Worm (Caenorhabditis elegans): ENCODE measurements around the gene gst-16.

DNA sequence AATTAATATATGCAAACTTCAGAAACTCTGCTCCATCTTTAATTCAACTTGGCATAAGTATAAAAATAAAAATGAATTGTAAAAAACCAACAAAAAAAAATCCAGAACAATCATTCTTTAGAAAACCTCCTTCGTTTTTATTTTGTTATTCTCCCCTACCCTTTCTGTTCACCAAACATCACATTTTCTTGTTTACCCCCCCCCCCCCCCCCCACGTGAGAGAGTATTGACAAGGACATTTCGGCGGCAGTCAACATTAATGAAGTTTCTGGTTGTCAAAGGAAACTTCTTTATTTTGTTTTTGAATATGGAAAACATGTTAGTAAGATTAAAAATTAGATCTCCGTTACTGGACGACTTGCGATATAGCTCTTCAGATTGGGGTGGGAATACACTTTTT is 9.7 kb downstream of the gst-16 start:
- no peak for TF ChIP-seq nhr-28 (tag; optimal IDR thresholded peaks at IDR 0.05)
- TF ChIP-seq tag-97 (GFP tag; IDR thresholded peaks at IDR 0.05) = no peak
- TF ChIP-seq ztf-11 (tag; optimal IDR thresholded peaks at IDR 0.05) = no peak
- TF ChIP-seq ceh-28 (tag; optimal IDR thresholded peaks at IDR 0.05) = no peak

Measured in whole organism, L4 larva.